Worm (Caenorhabditis elegans): ENCODE results near the gene angl-1.
"Not testable (repeated sequence)": the region's sequence is repeated elsewhere in the genome, so short reads cannot be mapped to it uniquely, and the experiment has no call there.

ce11 chrV:2625360-2625759 lies 27.5 kb upstream of the angl-1 start, which contains the start of gene sknr-1:
- TF ChIP-seq ama-1 (optimal IDR thresholded peaks at IDR 0.05); ama-1 (GFP tag; optimal IDR thresholded peaks at IDR 0.05); dpff-1 (tag; optimal IDR thresholded peaks at IDR 0.05); nhr-90 (tag; optimal IDR thresholded peaks at IDR 0.05); mxl-1 (tag; optimal IDR thresholded peaks at IDR 0.05); rpc-1 (optimal IDR thresholded peaks at IDR 0.05); rpc-1 (tag; optimal IDR thresholded peaks at IDR 0.05); dpl-1 (GFP tag; optimal IDR thresholded peaks at IDR 0.05): not testable (repeated sequence)

Measured in whole organism, young adult.